Fruit fly (Drosophila melanogaster) Kc167 (cell line): ENCODE results near the gene CG5516.

ENCODE experiments used
- Myc ChIP-seq: fragments of >200 bp; optimal IDR thresholded peaks from 2 replicates; lab custom pipeline; 2017; ENCODE audit warnings: missing external identifiers
- Sin3A ChIP-seq: fragments of >200 bp; optimal IDR thresholded peaks from 2 replicates; lab custom pipeline; 2018; ENCODE audit warnings: missing external identifiers
- insv ChIP-seq: fragments of >200 bp; optimal IDR thresholded peaks from 3 replicates; lab custom pipeline; 2018; ENCODE audit warnings: missing external identifiers
- psq ChIP-seq: fragments of >200 bp; optimal IDR thresholded peaks from 2 replicates; lab custom pipeline; 2017; ENCODE audit warnings: missing external identifiers

dm6 chr3R:15925939-15926338, 37.7 kb upstream of the CG5516 start:
- no peak for TF ChIP-seq psq
- no peak for TF ChIP-seq Sin3A
- no peak for TF ChIP-seq Myc (lab: Kevin White, UChicago)
- TF ChIP-seq insv (lab: Kevin White, UChicago), result no peak
